Fruit fly (Drosophila melanogaster): ENCODE data around the gene sev.

DNA sequence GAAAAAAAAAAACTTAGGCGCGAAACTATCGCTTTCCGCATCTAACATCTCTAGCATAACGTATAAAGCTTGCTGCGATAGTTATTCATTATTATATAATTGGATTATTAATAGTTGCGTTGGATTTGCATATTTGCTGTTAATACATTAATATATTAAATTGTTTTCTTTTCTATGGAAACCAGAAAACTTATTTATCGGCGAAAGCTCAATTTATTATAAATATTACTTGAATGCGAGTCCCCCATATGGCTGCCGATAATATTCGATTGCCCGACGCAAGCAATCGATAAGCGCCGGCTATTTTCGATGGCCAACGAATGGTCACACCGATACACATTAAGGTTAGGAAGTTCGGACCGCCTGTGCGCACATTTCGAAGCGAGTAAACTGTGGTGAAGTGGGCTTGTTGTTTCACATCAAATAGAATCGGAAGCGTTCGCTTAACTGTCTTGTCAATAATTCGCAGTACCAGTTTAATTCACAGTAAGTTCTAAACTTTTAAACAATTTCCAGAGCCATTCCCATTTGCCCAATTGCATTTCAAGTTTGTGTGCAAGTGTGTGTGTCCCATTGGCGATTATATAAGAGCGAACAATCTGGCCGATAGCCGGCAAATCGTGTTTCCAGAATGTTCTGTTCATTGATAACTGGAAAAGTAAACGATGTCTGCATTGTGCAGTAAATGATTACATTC is 22.2 kb upstream of the sev start, which contains the start of gene Hsp60A:
- TF ChIP-seq dmrt99B (tag; optimal IDR thresholded peaks at IDR 0.05): peak; percentile 43
- TF ChIP-seq CG2202 (tag; optimal IDR thresholded peaks at IDR 0.05): no peak
- 0 out of 2 replicates have a peak, but pooled peaks have one; percentile 18 for TF ChIP-seq vvl (GFP tag; IDR thresholded peaks at IDR 0.05)
- 0 out of 2 replicates have a peak, but pooled peaks have one; percentile 20 for TF ChIP-seq E2f1 (GFP tag; IDR thresholded peaks at IDR 0.05)
- no peak for TF ChIP-seq CG11723 (GFP tag; optimal IDR thresholded peaks at IDR 0.05)
- peak; percentile 18 for TF ChIP-seq HHEX (GFP tag; optimal IDR thresholded peaks at IDR 0.05)
